Worm (Caenorhabditis elegans) whole organism, young adult: Measurements from ENCODE around the gene B0513.4.

ENCODE experiments used
- B0019.2 ChIP-seq: fragments of 200-800 bp; sonication (Bioruptor generic); conservative IDR thresholded peaks from 2 replicates; pipeline ENCODE4 v1.3.6; 2022; ENCODE audit warnings: missing genetic modification reagents, missing genetic modification characterization, missing compliant biosample characterization
- B0336.3 ChIP-seq: fragments of 200-800 bp; sonication (Bioruptor generic); IDR thresholded peaks from 2 replicates; pipeline ENCODE4 v1.3.6; 2022; ENCODE audit warnings: missing genetic modification characterization, missing compliant biosample characterization
- F10E7.11 ChIP-seq: sonication (generic microtip); optimal IDR thresholded peaks from 2 replicates; lab custom pipeline; 2017; ENCODE audit warnings: mild to moderate bottlenecking, missing genetic modification characterization, moderate library complexity, missing compliant biosample characterization
- F22D6.2 ChIP-seq: sonication (generic microtip); optimal IDR thresholded peaks from 2 replicates; lab custom pipeline; 2016; ENCODE audit warnings: mild to moderate bottlenecking, missing genetic modification characterization, missing compliant biosample characterization
- F33H1.4 ChIP-seq: fragments of 200-800 bp; sonication (Bioruptor generic); IDR thresholded peaks from 2 replicates; pipeline ENCODE4 v1.3.6; 2022; ENCODE audit warnings: missing genetic modification reagents, missing genetic modification characterization, missing compliant biosample characterization
- F39B2.1 ChIP-seq: fragments of 200-800 bp; sonication (Bioruptor generic); IDR thresholded peaks from 2 replicates; pipeline ENCODE4 v1.3.6; 2022; ENCODE audit warnings: missing genetic modification reagents, missing genetic modification characterization, missing compliant biosample characterization
- Y56A3A.18 ChIP-seq: fragments of 200-800 bp; sonication (Bioruptor generic); IDR thresholded peaks from 2 replicates; pipeline ENCODE4 v1.3.6; 2022; ENCODE audit warnings: missing genetic modification reagents, missing genetic modification characterization, missing compliant biosample characterization
- Y67H2A.10 ChIP-seq: fragments of 200-800 bp; sonication (Bioruptor generic); conservative IDR thresholded peaks from 2 replicates; pipeline ENCODE4 v1.3.6; 2022; ENCODE audit warnings: missing genetic modification reagents, missing genetic modification characterization, missing compliant biosample characterization
- Y95B8A.8 ChIP-seq: fragments of 200-800 bp; sonication (Bioruptor generic); IDR thresholded peaks from 2 replicates; pipeline ENCODE4 v1.3.6; 2022; ENCODE audit warnings: missing genetic modification reagents, missing genetic modification characterization, missing compliant biosample characterization
- ama-1 ChIP-seq, 3 experiments: fragments of 150-350 bp in 1 of 3; sonication (generic microtip) in 2 of 3; optimal IDR thresholded peaks; 2 replicates each; lab custom pipeline; 2014 to 2018; ENCODE audit warnings: missing biosample characterization in 2 of 3, missing genetic modification characterization in 2 of 3, missing genetic modification reagents in 2 of 3
- aptf-3 ChIP-seq: fragments of 200-800 bp; sonication (Bioruptor generic); IDR thresholded peaks from 2 replicates; pipeline ENCODE4 v1.3.6; 2022; ENCODE audit warnings: missing genetic modification characterization, missing compliant biosample characterization
- atf-7 ChIP-seq: sonication (generic microtip); optimal IDR thresholded peaks from 2 replicates; lab custom pipeline; 2017; ENCODE audit warnings: mild to moderate bottlenecking, missing genetic modification characterization, missing compliant biosample characterization
- attf-6 ChIP-seq: fragments of 200-800 bp; sonication (Bioruptor generic); IDR thresholded peaks from 2 replicates; pipeline ENCODE4 v1.3.6; 2022; ENCODE audit warnings: missing genetic modification reagents, missing genetic modification characterization, missing compliant biosample characterization
- bed-2 ChIP-seq: fragments of 200-800 bp; sonication (Bioruptor generic); IDR thresholded peaks from 2 replicates; pipeline ENCODE4 v1.3.6; 2022; ENCODE audit warnings: missing genetic modification reagents, missing genetic modification characterization, missing compliant biosample characterization
- cebp-2 ChIP-seq: fragments of 200-800 bp; sonication (Bioruptor generic); IDR thresholded peaks from 2 replicates; pipeline ENCODE4 v1.3.6; 2022; ENCODE audit warnings: missing genetic modification characterization, missing compliant biosample characterization
- chd-7 ChIP-seq: sonication (generic microtip); optimal IDR thresholded peaks from 2 replicates; lab custom pipeline; 2016; ENCODE audit warnings: mild to moderate bottlenecking, missing genetic modification characterization, moderate library complexity, missing compliant biosample characterization
- die-1 ChIP-seq: sonication (generic microtip); optimal IDR thresholded peaks from 2 replicates; lab custom pipeline; 2016; ENCODE audit warnings: missing genotype, mild to moderate bottlenecking, missing genetic modification characterization, missing compliant biosample characterization
- dox-1 ChIP-seq: fragments of 200-800 bp; sonication (Bioruptor generic); IDR thresholded peaks from 2 replicates; pipeline ENCODE4 v1.3.6; 2022; ENCODE audit warnings: missing genetic modification reagents, missing genetic modification characterization, missing compliant biosample characterization
- dpff-1 ChIP-seq: sonication (generic microtip); optimal IDR thresholded peaks from 2 replicates; lab custom pipeline; 2017; ENCODE audit warnings: mild to moderate bottlenecking, missing genetic modification characterization, missing compliant biosample characterization
- efl-1 ChIP-seq: fragments of 150-350 bp; optimal IDR thresholded peaks from 2 replicates; lab custom pipeline; 2014; ENCODE audit warnings: missing biosample characterization, missing genetic modification reagents, missing genetic modification characterization
- ekl-4 ChIP-seq: fragments of 200-800 bp; sonication (Bioruptor generic); IDR thresholded peaks from 2 replicates; pipeline ENCODE4 v1.3.6; 2022; ENCODE audit warnings: missing genetic modification reagents, missing genetic modification characterization, missing compliant biosample characterization
- him-1 ChIP-seq: sonication (generic microtip); optimal IDR thresholded peaks from 2 replicates; lab custom pipeline; 2016; ENCODE audit warnings: missing genotype, missing genetic modification reagents, missing genetic modification characterization, missing compliant biosample characterization
- hmg-1.2 ChIP-seq: fragments of 200-800 bp; sonication (Bioruptor generic); IDR thresholded peaks from 2 replicates; pipeline ENCODE4 v1.3.6; 2022; ENCODE audit warnings: missing genetic modification reagents, missing genetic modification characterization, missing compliant biosample characterization
- lin-26 ChIP-seq: fragments of 200-800 bp; sonication (Bioruptor generic); IDR thresholded peaks from 2 replicates; pipeline ENCODE4 v1.3.6; 2022; ENCODE audit warnings: missing genetic modification reagents, missing genetic modification characterization, missing compliant biosample characterization
- lin-35 ChIP-seq, 3 experiments: fragments of 150-350 bp in 2 of 3; sonication (generic microtip) in 1 of 3; optimal IDR thresholded peaks; 2 replicates each; lab custom pipeline; 2014 to 2018; ENCODE audit warnings: missing biosample characterization in 3 of 3, missing genetic modification characterization in 3 of 3, missing genetic modification reagents in 3 of 3
- lin-40 ChIP-seq: sonication (generic microtip); optimal IDR thresholded peaks from 2 replicates; lab custom pipeline; 2016; ENCODE audit warnings: missing genetic modification characterization, mild to moderate bottlenecking, missing compliant biosample characterization, missing genotype, missing genetic modification reagents
- lin-54 ChIP-seq: fragments of 200-800 bp; sonication (Bioruptor generic); optimal IDR thresholded peaks from 2 replicates; lab custom pipeline; 2018; ENCODE audit warnings: mild to moderate bottlenecking, missing genetic modification characterization, missing compliant biosample characterization
- lsl-1 ChIP-seq: fragments of 200-800 bp; sonication (Bioruptor generic); optimal IDR thresholded peaks from 2 replicates; lab custom pipeline; 2018; ENCODE audit warnings: mild to moderate bottlenecking, missing genetic modification characterization, moderate library complexity, missing compliant biosample characterization
- lsy-27 ChIP-seq: sonication (generic microtip); optimal IDR thresholded peaks from 2 replicates; lab custom pipeline; 2017; ENCODE audit warnings: missing genetic modification characterization, mild to moderate bottlenecking, missing compliant biosample characterization, antibody characterized with exemption, missing genotype, borderline replicate concordance; ENCODE audit not compliant: insufficient read depth
- madf-10 ChIP-seq: sonication (generic microtip); optimal IDR thresholded peaks from 2 replicates; lab custom pipeline; 2016; ENCODE audit warnings: mild to moderate bottlenecking, missing genetic modification characterization, missing compliant biosample characterization
- madf-6 ChIP-seq: fragments of 200-800 bp; sonication (Bioruptor generic); IDR thresholded peaks from 2 replicates; pipeline ENCODE4 v1.3.6; 2022; ENCODE audit warnings: missing genetic modification reagents, missing genetic modification characterization, missing compliant biosample characterization
- mcd-1 ChIP-seq: fragments of 200-800 bp; sonication (Bioruptor generic); IDR thresholded peaks from 2 replicates; pipeline ENCODE4 v1.3.6; 2022; ENCODE audit warnings: missing genetic modification reagents, missing genetic modification characterization, missing compliant biosample characterization
- mxl-1 ChIP-seq: sonication (generic microtip); optimal IDR thresholded peaks from 2 replicates; lab custom pipeline; 2016; ENCODE audit warnings: missing genetic modification characterization, missing compliant biosample characterization
- nfyb-1 ChIP-seq: fragments of 200-800 bp; sonication (Bioruptor generic); IDR thresholded peaks from 2 replicates; pipeline ENCODE4 v1.3.6; 2022; ENCODE audit warnings: missing genetic modification reagents, missing genetic modification characterization, missing compliant biosample characterization
- pbrm-1 ChIP-seq: fragments of 200-800 bp; sonication (Bioruptor generic); IDR thresholded peaks from 2 replicates; pipeline ENCODE4 v1.3.6; 2022; ENCODE audit warnings: missing genetic modification reagents, missing genetic modification characterization, missing compliant biosample characterization
- pha-4 ChIP-seq: fragments of 150-350 bp; sonication (generic microtip); optimal IDR thresholded peaks from 2 replicates; lab custom pipeline; 2014; ENCODE audit warnings: missing biosample characterization, missing genetic modification reagents, missing genetic modification characterization
- rcor-1 ChIP-seq: fragments of 200-800 bp; sonication (Bioruptor generic); IDR thresholded peaks from 2 replicates; pipeline ENCODE4 v1.3.6; 2022; ENCODE audit warnings: missing genetic modification reagents, missing genetic modification characterization, missing compliant biosample characterization
- rec-8 ChIP-seq, 2 experiments: sonication (generic microtip); optimal IDR thresholded peaks; 2 replicates each; lab custom pipeline; 2016; ENCODE audit warnings: mild to moderate bottlenecking in 2 of 2, missing genetic modification characterization in 2 of 2, missing genetic modification reagents in 2 of 2, missing genotype in 2 of 2, missing biosample characterization in 1 of 2, missing compliant biosample characterization in 1 of 2, moderate library complexity in 1 of 2
- repo-1 ChIP-seq: sonication (generic microtip); optimal IDR thresholded peaks from 2 replicates; lab custom pipeline; 2017; ENCODE audit warnings: mild to moderate bottlenecking, missing genetic modification characterization, missing compliant biosample characterization
- rpc-1 ChIP-seq, 2 experiments: fragments of 150-350 bp in 1 of 2; sonication (generic microtip) in 1 of 2; optimal IDR thresholded peaks; 2 replicates each; lab custom pipeline; 2014 to 2018; ENCODE audit warnings: missing biosample characterization in 1 of 2, missing genetic modification characterization in 1 of 2, missing genetic modification reagents in 1 of 2, missing genotype in 1 of 2
- sea-2 ChIP-seq: fragments of 200-800 bp; sonication (Bioruptor generic); IDR thresholded peaks from 2 replicates; pipeline ENCODE4 v1.3.6; 2022; ENCODE audit warnings: missing genetic modification characterization, missing compliant biosample characterization
- snpc-4 ChIP-seq, 5 experiments: fragments of 150-350 bp in 1 of 5; sonication (generic microtip) in 4 of 5; optimal IDR thresholded peaks; 2 replicates each; lab custom pipeline; 2014 to 2018; ENCODE audit warnings: missing genetic modification characterization in 5 of 5, missing biosample characterization in 3 of 5, antibody characterized with exemption in 2 of 5, mild to moderate bottlenecking in 2 of 5, missing compliant biosample characterization in 2 of 5, missing genotype in 2 of 5, moderate library complexity in 2 of 5, missing genetic modification reagents in 1 of 5
- unc-62 ChIP-seq: fragments of 150-350 bp; optimal IDR thresholded peaks from 2 replicates; lab custom pipeline; 2014; ENCODE audit warnings: missing biosample characterization, missing genetic modification reagents, missing genetic modification characterization
- xnd-1 ChIP-seq: sonication (generic microtip); optimal IDR thresholded peaks from 2 replicates; lab custom pipeline; 2016; ENCODE audit warnings: missing genotype, missing genetic modification reagents, missing genetic modification characterization, missing compliant biosample characterization
- zim-3 ChIP-seq: sonication (generic microtip); optimal IDR thresholded peaks from 2 replicates; lab custom pipeline; 2017; ENCODE audit warnings: mild to moderate bottlenecking, missing genetic modification characterization, moderate library complexity, missing compliant biosample characterization
- ztf-18 ChIP-seq: sonication (generic microtip); optimal IDR thresholded peaks from 2 replicates; lab custom pipeline; 2016; ENCODE audit warnings: missing genotype, mild to moderate bottlenecking, missing genetic modification characterization, missing compliant biosample characterization
- ztf-25 ChIP-seq: fragments of 200-800 bp; sonication (Bioruptor generic); IDR thresholded peaks from 2 replicates; pipeline ENCODE4 v1.3.6; 2022; ENCODE audit warnings: missing genetic modification reagents, missing genetic modification characterization, missing compliant biosample characterization

The B0513.4 gene

DNA sequence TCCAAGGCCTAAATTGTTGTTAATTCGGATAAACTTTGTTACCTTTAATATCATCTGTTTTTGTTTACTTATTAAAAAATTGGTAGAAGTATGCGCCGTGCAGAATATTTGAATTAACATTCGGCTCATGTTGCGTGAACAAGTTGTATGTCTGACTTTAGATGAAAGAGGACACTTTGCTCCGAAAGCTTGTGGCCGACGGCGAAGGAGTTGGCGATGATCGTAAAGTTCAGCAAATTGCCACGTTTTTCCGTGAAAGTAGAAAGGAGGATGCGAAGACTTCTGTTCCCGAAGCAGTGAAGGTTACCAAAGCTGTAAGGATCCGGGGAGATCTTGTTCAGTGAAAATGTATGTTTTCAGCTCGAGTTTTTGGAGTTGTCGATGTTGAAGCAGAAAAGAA, 2.6 kb downstream of the B0513.4 start, which contains the start of gene thoc-7:
Gene thoc-7 (plus strand): TSS at position 162 of the 400 bp plus-strand sequence.
- TF ChIP-seq mcd-1 (peak; percentile 37), repo-1 (peak; percentile 35), him-1 (tag; lab: Kevin White, UChicago) (no peak), nfyb-1 (GFP tag; lab: Robert Waterston, UW) (peak; percentile 84), Y95B8A.8 (GFP tag; lab: Robert Waterston, UW) (0 out of 2 replicates have a peak, but pooled peaks have one; percentile 5), die-1 (tag; lab: Kevin White, UChicago) (peak; percentile 57), rcor-1 (GFP tag; lab: Robert Waterston, UW) (peak; percentile 71), efl-1 (no peak), B0336.3 (peak; percentile 91), lin-40 (tag; lab: Kevin White, UChicago) (no peak), snpc-4 (GFP tag; optimal IDR thresholded peaks at IDR 0.05; lab: Kevin White, UChicago) (peak; percentile 35), snpc-4 (tag; optimal IDR thresholded peaks at IDR 0.05; lab: Kevin White, UChicago) (peak; percentile 7 to 94 (median 60)), unc-62 (no peak), lin-54 (GFP tag; lab: Kevin White, UChicago) (peak; percentile 70), zim-3 (peak; percentile 21), ekl-4 (GFP tag; lab: Robert Waterston, UW) (peak; percentile 86; the same call in 1 of the 2 replicates), F22D6.2 (tag; lab: Kevin White, UChicago) (no peak), ama-1 (optimal IDR thresholded peaks at IDR 0.05; lab: Kevin White, UChicago) (no peak), ama-1 (GFP tag; optimal IDR thresholded peaks at IDR 0.05; lab: Kevin White, UChicago) (peak in 1 of 2 experiments; percentile 52), ztf-18 (tag; lab: Kevin White, UChicago) (peak; percentile 36), B0019.2 (GFP tag; lab: Robert Waterston, UW) (no peak), aptf-3 (no peak), sea-2 (GFP tag; lab: Robert Waterston, UW) (no peak), pha-4 (tag; lab: Kevin White, UChicago) (no peak), rec-8 (tag; optimal IDR thresholded peaks at IDR 0.05; lab: Kevin White, UChicago) (peak in 1 of 2 experiments; percentile 13), lin-35 (GFP tag; optimal IDR thresholded peaks at IDR 0.05; lab: Kevin White, UChicago) (no peak), madf-6 (GFP tag; lab: Robert Waterston, UW) (peak; percentile 86), dpff-1 (tag; lab: Kevin White, UChicago) (no peak), dox-1 (GFP tag; lab: Robert Waterston, UW) (peak; percentile 32; the same call in 1 of the 2 replicates), lsl-1 (GFP tag; lab: Kevin White, UChicago) (peak; percentile 53), F10E7.11 (no peak), mxl-1 (tag; lab: Kevin White, UChicago) (peak; percentile 19), lsy-27 (tag; lab: Kevin White, UChicago) (no peak), attf-6 (GFP tag; lab: Robert Waterston, UW) (peak; percentile 99), bed-2 (GFP tag; lab: Robert Waterston, UW) (0 out of 2 replicates have a peak, but pooled peaks have one; percentile 21), lin-26 (GFP tag; lab: Robert Waterston, UW) (0 out of 2 replicates have a peak, but pooled peaks have one; percentile 57), rpc-1 (optimal IDR thresholded peaks at IDR 0.05; lab: Kevin White, UChicago) (no peak), rpc-1 (tag; optimal IDR thresholded peaks at IDR 0.05; lab: Kevin White, UChicago) (no peak), cebp-2 (peak; percentile 90; the same call in 1 of the 2 replicates), chd-7 (tag; lab: Kevin White, UChicago) (peak; percentile 59), xnd-1 (tag; lab: Kevin White, UChicago) (peak; percentile 24), F39B2.1 (peak; percentile 90), Y56A3A.18 (GFP tag; lab: Robert Waterston, UW) (peak; percentile 87; the same call in 1 of the 2 replicates), hmg-1.2 (GFP tag; lab: Robert Waterston, UW) (peak; percentile 37; the same call in 1 of the 2 replicates), pbrm-1 (GFP tag; lab: Robert Waterston, UW) (peak; percentile 70), Y67H2A.10 (no peak), ztf-25 (GFP tag; lab: Robert Waterston, UW) (peak; percentile 70; the same call in 1 of the 2 replicates), atf-7 (peak; percentile 54), madf-10 (tag; lab: Kevin White, UChicago) (peak; percentile 10), F33H1.4 (GFP tag; lab: Robert Waterston, UW) (peak; percentile 60; the same call in 1 of the 2 replicates)
